Fruit fly (Drosophila melanogaster): ENCODE results near the gene CG9951.
A peak's percentile ranks its signal among the peaks of the same experiment; 100 is the strongest.

Gene CG9951

DNA sequence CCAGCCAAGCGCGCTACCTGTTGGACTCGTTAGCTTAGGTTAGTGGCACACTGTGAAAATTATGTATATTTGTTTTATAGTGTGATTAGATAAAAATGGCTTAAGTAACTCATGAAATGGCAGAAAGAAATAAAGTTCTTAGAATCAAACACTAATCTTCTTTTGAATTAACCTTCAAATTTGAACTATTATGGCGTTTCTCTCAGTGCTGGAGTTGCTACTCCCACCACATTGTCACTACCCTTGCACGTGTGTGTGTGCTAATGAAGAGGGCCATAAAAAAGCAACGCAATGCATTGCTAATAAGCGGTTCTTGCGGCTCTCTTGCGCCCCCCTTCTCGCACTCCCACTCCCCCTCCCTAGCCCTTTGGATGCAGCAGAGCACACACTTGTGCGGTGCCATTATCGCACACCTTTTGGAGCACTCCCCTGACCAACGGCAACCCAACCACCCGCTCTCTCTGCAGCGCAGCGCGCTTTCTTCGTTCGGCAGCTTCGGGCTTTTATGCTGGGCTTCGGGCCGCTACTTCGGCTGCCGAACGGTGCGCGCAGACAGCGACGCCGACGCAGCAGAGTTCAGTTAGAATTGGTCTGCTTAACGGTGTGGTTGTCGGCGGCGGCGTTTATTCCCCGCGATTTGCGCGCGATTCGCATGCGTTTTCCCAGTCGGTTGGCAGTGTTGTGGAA, 27.8 kb downstream of the CG9951 start (continued):
- no peak for TF ChIP-seq hb (GFP tag; IDR thresholded peaks at IDR 0.05; ENCODE audit: partially characterized antibody)
- TF ChIP-seq ind (GFP tag; optimal IDR thresholded peaks at IDR 0.05), result peak; percentile 87
- TF ChIP-seq CG17328 (GFP tag; IDR thresholded peaks at IDR 0.05), result peak; percentile 96
- TF ChIP-seq org-1 (GFP tag; optimal IDR thresholded peaks at IDR 0.05), result peak; percentile 86
- TF ChIP-seq Rx (GFP tag; IDR thresholded peaks at IDR 0.05), result peak; percentile 91
- TF ChIP-seq Sry-δ (GFP tag; optimal IDR thresholded peaks at IDR 0.05), result peak; percentile 58
- TF ChIP-seq CG2199 (GFP tag; IDR thresholded peaks at IDR 0.05), result peak; percentile 87; the same call in 2 of the 3 replicates
- peak; percentile 93 for TF ChIP-seq Blimp-1 (GFP tag; optimal IDR thresholded peaks at IDR 0.05)
- TF ChIP-seq CG15011 (GFP tag; optimal IDR thresholded peaks at IDR 0.05), result peak; percentile 76
- peak; percentile 96 for TF ChIP-seq ATbp (GFP tag; optimal IDR thresholded peaks at IDR 0.05)
- no peak for TF ChIP-seq D (optimal IDR thresholded peaks at IDR 0.05)
- TF ChIP-seq D (GFP tag; optimal IDR thresholded peaks at IDR 0.05), result peak; percentile 94
- TF ChIP-seq CG16815 (GFP tag; optimal IDR thresholded peaks at IDR 0.05), result peak; percentile 70
- TF ChIP-seq nerfin-2 (GFP tag; IDR thresholded peaks at IDR 0.05; ENCODE audit: partially characterized antibody), result no peak
- no peak for TF ChIP-seq corto (GFP tag; optimal IDR thresholded peaks at IDR 0.05)
- TF ChIP-seq sug (tag; optimal IDR thresholded peaks at IDR 0.05), result peak; percentile 48
- no peak for TF ChIP-seq lbe (GFP tag; optimal IDR thresholded peaks at IDR 0.05)
- peak; percentile 62 for TF ChIP-seq CG10274 (GFP tag; optimal IDR thresholded peaks at IDR 0.05)
- TF ChIP-seq Meics (GFP tag; optimal IDR thresholded peaks at IDR 0.05), result peak; percentile 73
- TF ChIP-seq CG11695 (GFP tag; IDR thresholded peaks at IDR 0.05), result peak; percentile 90
- TF ChIP-seq br (optimal IDR thresholded peaks at IDR 0.05), result no peak
- TF ChIP-seq Doc2 (GFP tag; IDR thresholded peaks at IDR 0.05), result 0 out of 2 replicates have a peak, but pooled peaks have one; percentile 41
- TF ChIP-seq p53 (GFP tag; optimal IDR thresholded peaks at IDR 0.05), result peak; percentile 74
- peak; percentile 82 for TF ChIP-seq Oaz (GFP tag; IDR thresholded peaks at IDR 0.05)
- TF ChIP-seq lab (GFP tag; optimal IDR thresholded peaks at IDR 0.05), result peak; percentile 87
- peak; percentile 98 for TF ChIP-seq Adf1 (GFP tag; IDR thresholded peaks at IDR 0.05)
- TF ChIP-seq tll (GFP tag; optimal IDR thresholded peaks at IDR 0.05), result no peak
- TF ChIP-seq mirr (GFP tag; optimal IDR thresholded peaks at IDR 0.05), result no peak
- TF ChIP-seq tgo (GFP tag; IDR thresholded peaks at IDR 0.05), result peak; percentile 90
- peak; percentile 88 for TF ChIP-seq D19A (tag; optimal IDR thresholded peaks at IDR 0.05)
- TF ChIP-seq nerfin-1 (tag; optimal IDR thresholded peaks at IDR 0.05), result peak; percentile 88
- TF ChIP-seq CG8944 (GFP tag; optimal IDR thresholded peaks at IDR 0.05), result peak; percentile 89
- peak; percentile 38; the same call in 1 of the 2 replicates for TF ChIP-seq al (GFP tag; IDR thresholded peaks at IDR 0.05)
- TF ChIP-seq gsb-n (tag; optimal IDR thresholded peaks at IDR 0.05), result peak; percentile 92
- peak; percentile 99 for TF ChIP-seq crol (GFP tag; IDR thresholded peaks at IDR 0.05)
- TF ChIP-seq CG30020 (tag; optimal IDR thresholded peaks at IDR 0.05), result peak; percentile 49
- no peak for TF ChIP-seq sna (GFP tag; IDR thresholded peaks at IDR 0.05; ENCODE audit: partially characterized antibody)
- peak; percentile 61 for TF ChIP-seq CG2120 (GFP tag; optimal IDR thresholded peaks at IDR 0.05)
- peak; percentile 43; the same call in 1 of the 2 replicates for TF ChIP-seq bbx (GFP tag; IDR thresholded peaks at IDR 0.05; ENCODE audit: partially characterized antibody)
- TF ChIP-seq CG14050 (GFP tag; IDR thresholded peaks at IDR 0.05), result peak; percentile 91
- peak; percentile 89 for TF ChIP-seq Aef1 (GFP tag; IDR thresholded peaks at IDR 0.05)
- peak; percentile 80 for TF ChIP-seq maf-S (GFP tag; optimal IDR thresholded peaks at IDR 0.05)
- peak; percentile 66 for TF ChIP-seq CG13296 (GFP tag; optimal IDR thresholded peaks at IDR 0.05)
- peak; percentile 89 for TF ChIP-seq tap (tag; optimal IDR thresholded peaks at IDR 0.05)
- peak; percentile 78 for TF ChIP-seq CG9817 (tag; optimal IDR thresholded peaks at IDR 0.05)
- TF ChIP-seq CG2202 (tag; optimal IDR thresholded peaks at IDR 0.05), result peak; percentile 90
- peak; percentile 84 for TF ChIP-seq trem (tag; optimal IDR thresholded peaks at IDR 0.05)
- TF ChIP-seq Awh (GFP tag; IDR thresholded peaks at IDR 0.05), result peak; percentile 97
- peak; percentile 57 for TF ChIP-seq Sry-β (GFP tag; optimal IDR thresholded peaks at IDR 0.05)
- TF ChIP-seq ftz-f1 (GFP tag; optimal IDR thresholded peaks at IDR 0.05), result peak; percentile 11

All from whole organism, embryonic.